Worm (Caenorhabditis elegans) whole organism, L1 larva: ENCODE measurements around the gene F59B8.1.

ENCODE experiments used
- C04F5.9 ChIP-seq: sonication (generic microtip); optimal IDR thresholded peaks from 2 replicates; lab custom pipeline; 2016; ENCODE audit warnings: missing genetic modification characterization, missing compliant biosample characterization
- C34B4.2 ChIP-seq: sonication (generic microtip); optimal IDR thresholded peaks from 2 replicates; lab custom pipeline; 2017; ENCODE audit warnings: mild to moderate bottlenecking, missing genetic modification characterization, missing compliant biosample characterization
- alr-1 ChIP-seq: fragments of 200-800 bp; sonication (Bioruptor generic); optimal IDR thresholded peaks from 2 replicates; lab custom pipeline; 2018; ENCODE audit warnings: borderline replicate concordance, mild to moderate bottlenecking, missing genetic modification characterization, missing compliant biosample characterization
- ama-1 ChIP-seq: fragments of 150-350 bp; optimal IDR thresholded peaks from 2 replicates; lab custom pipeline; 2014
- ceh-82 ChIP-seq, 3 experiments: fragments of 150-350 bp in 1 of 3; sonication (generic microtip) in 2 of 3; optimal IDR thresholded peaks; 2 replicates each; lab custom pipeline; 2014 to 2017; ENCODE audit warnings: missing biosample characterization in 3 of 3, missing genetic modification characterization in 3 of 3
- dpl-1 ChIP-seq, 3 experiments: fragments of 150-350 bp in 2 of 3; sonication (generic microtip) in 1 of 3; optimal IDR thresholded peaks; 2 replicates each; lab custom pipeline; 2014 to 2017; ENCODE audit warnings: missing biosample characterization in 3 of 3, missing genetic modification characterization in 3 of 3, missing genetic modification reagents in 3 of 3
- dsc-1 ChIP-seq: sonication (generic microtip); optimal IDR thresholded peaks from 2 replicates; lab custom pipeline; 2016; ENCODE audit warnings: mild to moderate bottlenecking, missing genetic modification characterization, missing compliant biosample characterization
- efl-1 ChIP-seq, 4 experiments: fragments of 150-350 bp; optimal IDR thresholded peaks in 3 of 4; peaks in 1 of 4; 1 replicate in 1 of 4; 2 replicates in 3 of 4; lab custom pipeline; 2014; ENCODE audit warnings: missing biosample characterization in 2 of 4, missing genetic modification characterization in 2 of 4, missing genetic modification reagents in 2 of 4
- elt-2 ChIP-seq: sonication (generic microtip); optimal IDR thresholded peaks from 2 replicates; lab custom pipeline; 2016; ENCODE audit warnings: missing genetic modification characterization, mild to moderate bottlenecking, inconsistent platforms, missing compliant biosample characterization, missing genetic modification reagents
- grh-1 ChIP-seq: fragments of 200-800 bp; sonication (Bioruptor generic); IDR thresholded peaks from 2 replicates; pipeline ENCODE4 v1.3.6; 2022; ENCODE audit warnings: missing genetic modification reagents, missing genetic modification characterization, missing compliant biosample characterization
- hlh-17 ChIP-seq: fragments of 200-800 bp; sonication (Bioruptor generic); optimal IDR thresholded peaks from 2 replicates; lab custom pipeline; 2018; ENCODE audit warnings: missing genetic modification characterization, mild to moderate bottlenecking, missing compliant biosample characterization, moderate library complexity, borderline replicate concordance
- irx-1 ChIP-seq: sonication (generic microtip); optimal IDR thresholded peaks from 2 replicates; lab custom pipeline; 2016; ENCODE audit warnings: missing genetic modification characterization, missing compliant biosample characterization
- isw-1 ChIP-seq: fragments of 200-800 bp; sonication (Bioruptor generic); IDR thresholded peaks from 2 replicates; pipeline ENCODE4 v1.3.6; 2022; ENCODE audit warnings: missing genetic modification characterization, missing compliant biosample characterization
- lin-13 ChIP-seq: fragments of 150-350 bp; optimal IDR thresholded peaks from 2 replicates; lab custom pipeline; 2014; ENCODE audit warnings: missing biosample characterization, missing genetic modification reagents, missing genetic modification characterization
- lin-35 ChIP-seq, 2 experiments: fragments of 150-350 bp; optimal IDR thresholded peaks; 2 replicates each; lab custom pipeline; 2014; ENCODE audit warnings: missing biosample characterization in 2 of 2, missing genetic modification characterization in 2 of 2, missing genetic modification reagents in 2 of 2
- lsy-2 ChIP-seq, 2 experiments: fragments of 150-350 bp; optimal IDR thresholded peaks; 2 replicates each; lab custom pipeline; 2014; ENCODE audit warnings: missing biosample characterization in 2 of 2, missing genetic modification characterization in 2 of 2
- mab-9 ChIP-seq: fragments of 200-800 bp; sonication (Bioruptor generic); IDR thresholded peaks from 2 replicates; pipeline ENCODE4 v1.3.6; 2022; ENCODE audit warnings: missing genetic modification reagents, missing genetic modification characterization, missing compliant biosample characterization
- nhr-11 ChIP-seq: fragments of 150-350 bp; optimal IDR thresholded peaks from 2 replicates; lab custom pipeline; 2014; ENCODE audit warnings: missing biosample characterization, missing genetic modification characterization
- nhr-19 ChIP-seq: fragments of 200-800 bp; sonication (Bioruptor generic); conservative IDR thresholded peaks from 2 replicates; pipeline ENCODE4 v1.3.6; 2022; ENCODE audit warnings: missing genetic modification characterization, missing compliant biosample characterization
- nhr-20 ChIP-seq: sonication (generic microtip); optimal IDR thresholded peaks from 2 replicates; lab custom pipeline; 2016; ENCODE audit warnings: mild to moderate bottlenecking, missing genetic modification characterization, missing compliant biosample characterization
- nhr-237 ChIP-seq: fragments of 150-350 bp; optimal IDR thresholded peaks from 2 replicates; lab custom pipeline; 2014; ENCODE audit warnings: missing biosample characterization, missing genetic modification characterization
- nhr-47 ChIP-seq: sonication (generic microtip); optimal IDR thresholded peaks from 2 replicates; lab custom pipeline; 2016; ENCODE audit warnings: mild to moderate bottlenecking, missing genetic modification characterization, moderate library complexity, missing compliant biosample characterization
- nhr-71 ChIP-seq: sonication (generic microtip); optimal IDR thresholded peaks from 2 replicates; lab custom pipeline; 2016; ENCODE audit warnings: mild to moderate bottlenecking, missing genetic modification characterization, moderate library complexity, missing compliant biosample characterization
- nhr-85 ChIP-seq: sonication (generic microtip); peaks from one replicate; lab custom pipeline; 2016; ENCODE audit warnings: missing genetic modification characterization, inconsistent platforms, missing compliant biosample characterization
- pqm-1 ChIP-seq: sonication (generic microtip); optimal IDR thresholded peaks from 3 replicates; lab custom pipeline; 2017; ENCODE audit warnings: missing biosample characterization, missing genetic modification characterization
- rnt-1 ChIP-seq: sonication (generic microtip); optimal IDR thresholded peaks from 2 replicates; lab custom pipeline; 2016; ENCODE audit warnings: mild to moderate bottlenecking, missing genetic modification characterization, moderate library complexity, missing compliant biosample characterization
- snu-23 ChIP-seq: sonication (generic microtip); optimal IDR thresholded peaks from 2 replicates; lab custom pipeline; 2016; ENCODE audit warnings: missing genetic modification characterization, missing compliant biosample characterization
- sptf-1 ChIP-seq: fragments of 150-350 bp; optimal IDR thresholded peaks from 2 replicates; lab custom pipeline; 2014; ENCODE audit warnings: missing biosample characterization, missing genetic modification characterization
- sup-37 ChIP-seq: fragments of 200-800 bp; sonication (Bioruptor generic); optimal IDR thresholded peaks from 2 replicates; lab custom pipeline; 2018; ENCODE audit warnings: mild to moderate bottlenecking, missing genetic modification characterization, missing compliant biosample characterization
- swsn-7 ChIP-seq: sonication (generic microtip); optimal IDR thresholded peaks from 2 replicates; lab custom pipeline; 2016; ENCODE audit warnings: missing genetic modification characterization, missing compliant biosample characterization
- tbx-2 ChIP-seq: sonication (generic microtip); optimal IDR thresholded peaks from 2 replicates; lab custom pipeline; 2016; ENCODE audit warnings: missing genetic modification characterization, missing compliant biosample characterization
- tlp-1 ChIP-seq: fragments of 150-350 bp; optimal IDR thresholded peaks from 2 replicates; lab custom pipeline; 2014; ENCODE audit warnings: missing biosample characterization, missing genetic modification characterization
- unc-98 ChIP-seq: fragments of 200-800 bp; sonication (Bioruptor generic); IDR thresholded peaks from 2 replicates; pipeline ENCODE4 v1.3.6; 2022; ENCODE audit warnings: missing genetic modification characterization, missing compliant biosample characterization
- xbp-1 ChIP-seq: sonication (generic microtip); optimal IDR thresholded peaks from 2 replicates; lab custom pipeline; 2016; ENCODE audit warnings: missing genetic modification characterization, missing compliant biosample characterization
- ztf-4 ChIP-seq: fragments of 150-350 bp; optimal IDR thresholded peaks from 2 replicates; lab custom pipeline; 2014; ENCODE audit warnings: missing biosample characterization, missing genetic modification characterization

Gene F59B8.1

ce11 chrIV:9403761-9404420, 24.2 kb upstream of the F59B8.1 start:
- TF ChIP-seq lin-13 (GFP tag; lab: Kevin White, UChicago) (no peak), swsn-7 (peak; percentile 10), ama-1 (lab: Kevin White, UChicago) (no peak), rnt-1 (peak; percentile 45), tbx-2 (tag; lab: Kevin White, UChicago) (peak; percentile 22), hlh-17 (GFP tag; lab: Kevin White, UChicago) (no peak), dsc-1 (tag; lab: Kevin White, UChicago) (peak; percentile 17), nhr-47 (tag; lab: Kevin White, UChicago) (peak; percentile 57), lsy-2 (tag; optimal IDR thresholded peaks at IDR 0.05; lab: Kevin White, UChicago) (peak in 1 of 2 experiments; percentile 39), ztf-4 (no peak), nhr-71 (tag; lab: Kevin White, UChicago) (peak; percentile 49), C04F5.9 (no peak), nhr-19 (GFP tag; lab: Robert Waterston, UW) (peak; percentile 36; the same call in 1 of the 2 replicates), nhr-237 (tag; lab: Kevin White, UChicago) (no peak), irx-1 (peak; percentile 38), lin-35 (GFP tag; optimal IDR thresholded peaks at IDR 0.05; lab: Kevin White, UChicago) (peak; percentile 87 to 93), nhr-85 (tag; lab: Kevin White, UChicago) (peak; percentile 75), unc-98 (GFP tag; lab: Robert Waterston, UW) (no peak), sptf-1 (no peak), dpl-1 (GFP tag; optimal IDR thresholded peaks at IDR 0.05; lab: Kevin White, UChicago) (peak; percentile 87 to 90 (median 90)), xbp-1 (tag; lab: Kevin White, UChicago) (peak; percentile 45), pqm-1 (tag; lab: Kevin White, UChicago) (no peak), tlp-1 (tag; lab: Kevin White, UChicago) (no peak), ceh-82 (tag; optimal IDR thresholded peaks at IDR 0.05; lab: Kevin White, UChicago) (peak in 1 of 3 experiments; percentile 8), elt-2 (tag; lab: Kevin White, UChicago) (no peak), sup-37 (GFP tag; lab: Kevin White, UChicago) (no peak), efl-1 (optimal IDR thresholded peaks at IDR 0.05; lab: Kevin White, UChicago) (peak; percentile 93 to 96), efl-1 (GFP tag; optimal IDR thresholded peaks at IDR 0.05 in 1 of 2; lab: Kevin White, UChicago) (peak; percentile 92 to 99), alr-1 (tag; lab: Kevin White, UChicago) (no peak), snu-23 (peak; percentile 22), isw-1 (peak; percentile 55)
- TF ChIP-seq, all 84 proteins: peak for 17

- no peak for TF ChIP-seq sptf-1
- no peak for TF ChIP-seq pqm-1 (tag; lab: Kevin White, UChicago)
- TF ChIP-seq nhr-20 (tag; lab: Kevin White, UChicago) = no peak
- TF ChIP-seq tbx-2 (tag; lab: Kevin White, UChicago) = no peak
- TF ChIP-seq nhr-11 (tag; lab: Kevin White, UChicago) = no peak
Measured at ce11 chrIV:9408004-9408403, 20.1 kb upstream of the F59B8.1 start, which contains the start of gene F56D5.5. Gene F56D5.5, minus strand, starts transcription at chrIV:9408104.

ce11 chrIV:9422408-9422807, 5.7 kb upstream of the F59B8.1 start, which contains the start of gene F56D5.9:
Gene F56D5.9, minus strand, starts transcription at chrIV:9422508.
- TF ChIP-seq C34B4.2 (tag; lab: Kevin White, UChicago) (no peak), dpl-1 (GFP tag; optimal IDR thresholded peaks at IDR 0.05; lab: Kevin White, UChicago) (no peak), efl-1 (optimal IDR thresholded peaks at IDR 0.05; lab: Kevin White, UChicago) (no peak), efl-1 (GFP tag; optimal IDR thresholded peaks at IDR 0.05 in 1 of 2; lab: Kevin White, UChicago) (peak in 1 of 2 experiments; percentile 62), mab-9 (GFP tag; lab: Robert Waterston, UW) (no peak), grh-1 (GFP tag; lab: Robert Waterston, UW) (no peak)
- TF ChIP-seq, all 84 proteins: peak for 1
